Worm (Caenorhabditis elegans): ENCODE measurements around the gene tbx-2.

tbx-2 gene

DNA sequence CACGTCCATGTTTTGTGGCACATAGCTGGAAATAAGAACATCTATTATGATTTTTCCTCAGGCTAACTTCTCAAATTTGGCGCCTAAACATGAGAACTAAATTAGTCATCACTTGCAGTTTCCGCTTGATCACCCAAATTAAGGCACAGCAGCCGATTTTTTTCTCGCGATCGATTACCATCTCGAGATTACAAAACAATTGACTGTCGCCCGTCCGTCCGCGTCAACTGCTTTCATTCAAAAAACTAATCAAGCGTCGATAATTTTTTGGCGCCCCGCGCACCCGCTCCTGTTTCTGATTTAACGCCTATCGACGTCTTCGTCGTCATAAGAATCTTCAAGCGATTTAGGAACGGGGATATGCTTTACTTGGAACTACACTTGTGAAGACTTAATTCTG is 1.6 kb upstream of the tbx-2 start:
- no peak for TF ChIP-seq isw-1 (GFP tag; IDR thresholded peaks at IDR 0.05)
- TF ChIP-seq unc-130 (tag; optimal IDR thresholded peaks at IDR 0.05): peak; percentile 44

- TF ChIP-seq unc-130 (tag; optimal IDR thresholded peaks at IDR 0.05) (no peak), ceh-63 (GFP tag; optimal IDR thresholded peaks at IDR 0.05) (no peak), nhr-71 (tag; optimal IDR thresholded peaks at IDR 0.05) (no peak), sup-37 (GFP tag; optimal IDR thresholded peaks at IDR 0.05) (no peak), hlh-17 (GFP tag; optimal IDR thresholded peaks at IDR 0.05; ENCODE audit: borderline replicate concordance) (no peak), tbx-2 (tag; optimal IDR thresholded peaks at IDR 0.05) (peak; percentile 19), hpl-2 (GFP tag; optimal IDR thresholded peaks at IDR 0.05) (no peak), ceh-82 (tag; optimal IDR thresholded peaks at IDR 0.05) (no peak), nhr-85 (tag) (peak; percentile 35), mef-2 (tag; optimal IDR thresholded peaks at IDR 0.05) (no peak), aha-1 (tag; optimal IDR thresholded peaks at IDR 0.05) (no peak), nhr-90 (tag; optimal IDR thresholded peaks at IDR 0.05; ENCODE audit: poor library complexity) (no peak), sptf-1 (tag; optimal IDR thresholded peaks at IDR 0.05) (no peak), fkh-10 (GFP tag; optimal IDR thresholded peaks at IDR 0.05) (no peak), rnt-1 (tag; optimal IDR thresholded peaks at IDR 0.05) (no peak), efl-1 (optimal IDR thresholded peaks at IDR 0.05) (no peak), efl-1 (GFP tag; optimal IDR thresholded peaks at IDR 0.05 in 1 of 2) (peak in 1 of 2 experiments; percentile 59), elt-2 (tag; optimal IDR thresholded peaks at IDR 0.05) (peak; percentile 13), lin-35 (GFP tag; optimal IDR thresholded peaks at IDR 0.05) (no peak), swsn-7 (tag; optimal IDR thresholded peaks at IDR 0.05) (no peak), egl-27 (tag; optimal IDR thresholded peaks at IDR 0.05) (no peak), dpl-1 (GFP tag; optimal IDR thresholded peaks at IDR 0.05) (no peak), tlp-1 (tag; optimal IDR thresholded peaks at IDR 0.05) (no peak), ztf-11 (tag; optimal IDR thresholded peaks at IDR 0.05) (no peak), jun-1 (tag; optimal IDR thresholded peaks at IDR 0.05) (no peak)
These were observed 1.0 kb upstream of the tbx-2 start for ce11 chrIII:5137099-5137498.

ce11 chrIII:5134506-5134905 is 1.6 kb downstream of the tbx-2 start:
- peak; percentile 20 for TF ChIP-seq rnt-1 (tag; optimal IDR thresholded peaks at IDR 0.05)
- no peak for TF ChIP-seq isw-1 (GFP tag; IDR thresholded peaks at IDR 0.05)
- TF ChIP-seq lsy-2 (tag; optimal IDR thresholded peaks at IDR 0.05): peak in 1 of 2 experiments; percentile 60
- peak; percentile 76 for TF ChIP-seq tbx-2 (tag; optimal IDR thresholded peaks at IDR 0.05)
- TF ChIP-seq efl-1 (optimal IDR thresholded peaks at IDR 0.05): no peak
- peak in 1 of 2 experiments; percentile 46 for TF ChIP-seq efl-1 (GFP tag; optimal IDR thresholded peaks at IDR 0.05 in 1 of 2)

ce11 chrIII:5130654-5131053 is 5.4 kb downstream of the tbx-2 start:
- TF ChIP-seq mdl-1 (tag; optimal IDR thresholded peaks at IDR 0.05) (no peak), unc-30 (tag; optimal IDR thresholded peaks at IDR 0.05) (no peak), ceh-88 (GFP tag; IDR thresholded peaks at IDR 0.05) (no peak), ces-1 (GFP tag; optimal IDR thresholded peaks at IDR 0.05) (no peak)

DNA sequence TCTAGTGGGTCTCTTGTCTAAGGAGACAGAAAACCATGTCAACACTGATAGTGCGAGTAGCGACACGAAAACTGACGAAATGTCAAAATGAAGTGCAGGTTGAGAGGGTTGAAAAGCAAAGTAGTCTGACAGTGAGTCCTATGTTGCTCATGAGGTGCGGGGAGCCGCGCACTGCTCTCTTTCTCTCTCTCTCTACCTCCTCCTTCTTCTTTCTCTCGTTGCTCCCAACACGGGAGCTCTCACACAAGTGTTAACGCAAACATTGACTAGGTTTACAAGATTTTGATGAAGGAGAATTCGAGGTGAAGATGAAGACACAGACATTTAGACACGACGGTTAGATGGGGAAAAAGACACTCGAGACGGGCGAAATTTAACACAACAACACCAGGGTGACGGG is 6.8 kb downstream of the tbx-2 start:
- TF ChIP-seq ceh-82 (tag; optimal IDR thresholded peaks at IDR 0.05) (peak in 1 of 3 experiments; percentile 28), lsy-2 (tag; optimal IDR thresholded peaks at IDR 0.05) (peak in 1 of 2 experiments; percentile 23), ama-1 (optimal IDR thresholded peaks at IDR 0.05) (no peak), nhr-77 (tag; optimal IDR thresholded peaks at IDR 0.05) (peak; percentile 64), lin-14 (GFP tag; optimal IDR thresholded peaks at IDR 0.05) (peak; percentile 26), tbx-2 (tag; optimal IDR thresholded peaks at IDR 0.05) (peak; percentile 100), lin-13 (GFP tag; optimal IDR thresholded peaks at IDR 0.05) (no peak), mef-2 (tag; optimal IDR thresholded peaks at IDR 0.05) (no peak), nhr-71 (tag; optimal IDR thresholded peaks at IDR 0.05) (peak; percentile 17)
